Worm (Caenorhabditis elegans): Measurements from ENCODE around the gene nhr-63.

DNA sequence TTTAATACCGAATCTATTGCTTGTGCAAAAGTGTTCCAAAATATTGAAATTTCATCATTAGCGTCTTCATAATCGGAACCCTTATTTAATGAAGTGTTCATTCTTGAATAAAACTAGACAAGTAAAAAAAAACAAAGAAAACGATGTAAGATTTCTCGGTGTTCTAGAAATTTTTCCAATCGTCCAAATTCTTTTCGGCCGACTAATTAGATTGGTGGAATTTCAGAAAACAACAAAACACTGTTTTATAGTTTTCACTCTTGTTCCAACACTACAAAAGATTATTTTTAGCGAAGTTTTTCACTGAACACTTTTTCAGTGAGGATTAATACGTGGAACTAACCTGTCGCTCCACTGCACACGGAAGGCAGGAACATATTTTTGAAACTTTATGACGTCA is 49.6 kb upstream of the nhr-63 start, which contains the start of gene srw-56:
- no peak for TF ChIP-seq mep-1 (tag; optimal IDR thresholded peaks at IDR 0.05)
- no peak for TF ChIP-seq aly-2 (tag; optimal IDR thresholded peaks at IDR 0.05)
- no peak for TF ChIP-seq lsy-2 (tag; optimal IDR thresholded peaks at IDR 0.05)
- no peak for TF ChIP-seq ama-1 (optimal IDR thresholded peaks at IDR 0.05)
- no peak for TF ChIP-seq dpl-1 (GFP tag; optimal IDR thresholded peaks at IDR 0.05)
- TF ChIP-seq ztf-11 (tag; optimal IDR thresholded peaks at IDR 0.05) = no peak
- no peak for TF ChIP-seq nhr-77 (tag; optimal IDR thresholded peaks at IDR 0.05)
- TF ChIP-seq set-16 (GFP tag; IDR thresholded peaks at IDR 0.05) = no peak
- TF ChIP-seq nhr-25 (tag; optimal IDR thresholded peaks at IDR 0.05; ENCODE audit: borderline replicate concordance, insufficient read depth) = no peak
- TF ChIP-seq egl-27 (tag; optimal IDR thresholded peaks at IDR 0.05) = no peak
- no peak for TF ChIP-seq unc-39 (tag; optimal IDR thresholded peaks at IDR 0.05)

Data from whole organism, L4 larva.